Worm (Caenorhabditis elegans) whole organism, late embryonic: ENCODE results near the gene mrpl-51.

Source experiments
- K02D7.2 ChIP-seq: sonication (generic microtip); optimal IDR thresholded peaks from 2 replicates; lab custom pipeline; 2017; ENCODE audit warnings: mild to moderate bottlenecking, missing genetic modification characterization, missing compliant biosample characterization
- fkh-10 ChIP-seq: fragments of 150-350 bp; optimal IDR thresholded peaks from 2 replicates; lab custom pipeline; 2014; ENCODE audit warnings: missing biosample characterization, missing genetic modification reagents, missing genetic modification characterization
- gmeb-2 ChIP-seq: sonication (generic microtip); optimal IDR thresholded peaks from 2 replicates; lab custom pipeline; 2016; ENCODE audit warnings: missing genetic modification characterization, inconsistent platforms, missing compliant biosample characterization
- hlh-6 ChIP-seq: sonication (generic microtip); optimal IDR thresholded peaks from 2 replicates; lab custom pipeline; 2016; ENCODE audit warnings: missing genotype, missing genetic modification characterization, missing compliant biosample characterization
- nhr-11 ChIP-seq: fragments of 150-350 bp; optimal IDR thresholded peaks from 2 replicates; lab custom pipeline; 2014; ENCODE audit warnings: missing biosample characterization, missing genetic modification characterization
- pha-4 ChIP-seq: fragments of 150-350 bp; optimal IDR thresholded peaks from 2 replicates; lab custom pipeline; 2018; ENCODE audit warnings: missing biosample characterization, missing genetic modification reagents, missing genetic modification characterization
- ref-2 ChIP-seq: sonication (generic microtip); optimal IDR thresholded peaks from 2 replicates; lab custom pipeline; 2016; ENCODE audit warnings: missing genetic modification characterization, missing compliant biosample characterization
- tbx-7 ChIP-seq: sonication (generic microtip); optimal IDR thresholded peaks from 2 replicates; lab custom pipeline; 2016; ENCODE audit warnings: missing genotype, missing genetic modification characterization, missing compliant biosample characterization

- TF ChIP-seq hlh-6 (tag; lab: Kevin White, UChicago) (no peak), gmeb-2 (tag; lab: Kevin White, UChicago) (no peak), K02D7.2 (tag; lab: Kevin White, UChicago) (no peak), pha-4 (no peak), fkh-10 (no peak), ref-2 (tag; lab: Kevin White, UChicago) (no peak), nhr-11 (tag; lab: Kevin White, UChicago) (no peak), tbx-7 (tag; lab: Kevin White, UChicago) (no peak)
Measured at ce11 chrIV:12009046-12009674, 22.0 kb upstream of the mrpl-51 start.
